Fruit fly (Drosophila melanogaster) whole organism, pupa: ENCODE results near the gene Phf7.
A peak's percentile ranks its signal among the peaks of the same experiment; 100 is the strongest.

Experiments
- CG10348 ChIP-seq: fragments of 200-800 bp; sonication (Bioruptor generic); IDR thresholded peaks from 2 replicates; pipeline ENCODE4 v1.3.6; 2022; ENCODE audit warnings: missing biosample characterization, missing genetic modification characterization
- CG12605 ChIP-seq: fragments of 200-800 bp; sonication (Bioruptor generic); IDR thresholded peaks from 2 replicates; pipeline ENCODE4 v1.3.6; 2022; ENCODE audit warnings: missing biosample characterization, missing genetic modification characterization
- CG13204 ChIP-seq: fragments of 200-800 bp; sonication (Bioruptor generic); optimal IDR thresholded peaks from 2 replicates; lab custom pipeline; 2018; ENCODE audit warnings: missing biosample characterization, mild to moderate bottlenecking, missing genetic modification characterization, moderate library complexity
- CG14655 ChIP-seq: fragments of 200-800 bp; sonication (Bioruptor generic); optimal IDR thresholded peaks from 3 replicates; lab custom pipeline; 2017; ENCODE audit warnings: mild to moderate bottlenecking, missing biosample characterization, missing genetic modification reagents, missing genetic modification characterization
- CG17806 ChIP-seq: fragments of 200-800 bp; sonication (Bioruptor generic); optimal IDR thresholded peaks from 2 replicates; lab custom pipeline; 2018; ENCODE audit warnings: missing biosample characterization, mild to moderate bottlenecking, missing genetic modification characterization, moderate library complexity
- CG32121 ChIP-seq: fragments of 200-800 bp; sonication (Bioruptor generic); IDR thresholded peaks from 2 replicates; pipeline ENCODE4 v1.3.6; 2022; ENCODE audit warnings: missing biosample characterization, missing genetic modification characterization
- CG8301 ChIP-seq: fragments of 200-800 bp; sonication (Bioruptor generic); optimal IDR thresholded peaks from 2 replicates; lab custom pipeline; 2018; ENCODE audit warnings: missing biosample characterization, mild to moderate bottlenecking, missing genetic modification characterization
- CG9948 ChIP-seq: fragments of 200-800 bp; sonication (Bioruptor generic); optimal IDR thresholded peaks from 2 replicates; lab custom pipeline; 2018; ENCODE audit warnings: missing biosample characterization, mild to moderate bottlenecking, missing genetic modification characterization, moderate library complexity
- Pif1A ChIP-seq: fragments of 200-800 bp; sonication (Bioruptor generic); optimal IDR thresholded peaks from 3 replicates; lab custom pipeline; 2016; ENCODE audit warnings: missing biosample characterization, missing genetic modification characterization
- Snoo ChIP-seq: fragments of 200-800 bp; sonication (Bioruptor generic); optimal IDR thresholded peaks from 3 replicates; lab custom pipeline; 2017; ENCODE audit warnings: missing biosample characterization, mild to moderate bottlenecking, missing genetic modification characterization, inconsistent platforms
- gl ChIP-seq: fragments of 200-800 bp; sonication (Bioruptor generic); optimal IDR thresholded peaks from 2 replicates; lab custom pipeline; 2018; ENCODE audit warnings: missing biosample characterization, mild to moderate bottlenecking, missing genetic modification characterization

DNA sequence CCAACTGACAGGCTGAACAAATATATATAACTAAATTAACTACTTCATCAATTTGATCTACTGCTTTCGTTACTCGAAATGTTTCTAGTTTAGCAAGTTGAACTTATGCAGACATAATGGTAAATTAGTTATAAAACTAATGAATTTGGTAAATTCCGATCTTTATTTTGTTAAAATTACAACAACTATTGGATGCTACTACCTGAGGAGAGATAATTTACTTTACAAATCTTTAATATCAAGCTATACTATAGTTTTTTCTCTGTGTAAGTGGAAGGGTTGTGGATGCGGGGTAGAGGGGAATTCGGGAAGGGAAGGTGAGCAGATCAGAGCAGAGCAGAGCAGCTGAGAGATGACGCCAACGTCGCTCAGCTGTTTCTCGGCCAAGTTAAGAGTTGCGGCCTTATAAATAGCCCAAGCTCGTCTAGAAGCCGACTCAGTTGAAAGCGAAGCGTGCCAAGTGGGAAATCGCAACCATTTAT is 17.9 kb downstream of the Phf7 start, which contains the start of gene aspr:
- TF ChIP-seq CG8301 (tag; lab: Kevin White, UChicago): no peak
- TF ChIP-seq Pif1A (GFP tag; lab: Kevin White, UChicago): peak; percentile 25
- no peak for TF ChIP-seq Snoo
- no peak for TF ChIP-seq CG32121 (GFP tag; lab: Robert Waterston, UW)
- no peak for TF ChIP-seq CG10348 (GFP tag; lab: Robert Waterston, UW)
- TF ChIP-seq gl (tag; lab: Kevin White, UChicago): no peak
- TF ChIP-seq CG17806 (tag; lab: Kevin White, UChicago): peak; percentile 47
- TF ChIP-seq CG9948 (tag; lab: Kevin White, UChicago): peak; percentile 52
- TF ChIP-seq CG13204: no peak
- peak; percentile 28 for TF ChIP-seq CG14655 (GFP tag; lab: Kevin White, UChicago)
- TF ChIP-seq CG12605 (GFP tag; lab: Robert Waterston, UW): no peak
